Worm (Caenorhabditis elegans): ENCODE results near the gene fbxa-80.

The fbxa-80 gene

DNA sequence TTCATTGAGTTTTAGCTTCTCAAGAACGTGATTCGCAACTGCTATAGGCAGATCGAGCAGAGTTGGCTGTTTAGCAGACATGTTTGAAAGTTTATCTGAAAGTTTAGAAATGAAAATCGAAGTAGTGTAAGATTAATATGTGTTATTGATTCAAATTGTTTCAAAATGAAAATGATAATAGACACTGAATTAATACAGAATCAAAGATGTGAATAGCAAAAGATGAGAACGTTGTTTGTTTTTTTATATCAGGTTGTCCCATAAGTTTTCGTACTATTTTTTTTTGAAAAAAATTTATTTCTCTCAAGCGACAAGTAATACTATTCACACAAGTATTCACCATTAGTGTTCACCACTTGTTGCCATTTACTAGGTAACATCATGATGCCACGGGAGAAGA lies 21.9 kb downstream of the fbxa-80 start, which contains the start of gene fbxa-36:
fbxa-36 (minus strand) TSS at position 101 of the 400 bp plus-strand sequence.
- no peak for TF ChIP-seq peb-1 (tag; optimal IDR thresholded peaks at IDR 0.05)
- TF ChIP-seq ztf-1 (GFP tag; conservative IDR thresholded peaks at IDR 0.05) = no peak
- TF ChIP-seq nhr-11 (tag; optimal IDR thresholded peaks at IDR 0.05) = no peak

ce11 chrIII:1289139-1289538 lies 25.9 kb downstream of the fbxa-80 start:
- no peak for TF ChIP-seq sem-4 (tag; optimal IDR thresholded peaks at IDR 0.05)
- TF ChIP-seq peb-1 (tag; optimal IDR thresholded peaks at IDR 0.05) = no peak
- peak; percentile 70 for TF ChIP-seq fos-1 (tag; optimal IDR thresholded peaks at IDR 0.05)
- TF ChIP-seq snpc-4 (tag; optimal IDR thresholded peaks at IDR 0.05) = no peak

DNA sequence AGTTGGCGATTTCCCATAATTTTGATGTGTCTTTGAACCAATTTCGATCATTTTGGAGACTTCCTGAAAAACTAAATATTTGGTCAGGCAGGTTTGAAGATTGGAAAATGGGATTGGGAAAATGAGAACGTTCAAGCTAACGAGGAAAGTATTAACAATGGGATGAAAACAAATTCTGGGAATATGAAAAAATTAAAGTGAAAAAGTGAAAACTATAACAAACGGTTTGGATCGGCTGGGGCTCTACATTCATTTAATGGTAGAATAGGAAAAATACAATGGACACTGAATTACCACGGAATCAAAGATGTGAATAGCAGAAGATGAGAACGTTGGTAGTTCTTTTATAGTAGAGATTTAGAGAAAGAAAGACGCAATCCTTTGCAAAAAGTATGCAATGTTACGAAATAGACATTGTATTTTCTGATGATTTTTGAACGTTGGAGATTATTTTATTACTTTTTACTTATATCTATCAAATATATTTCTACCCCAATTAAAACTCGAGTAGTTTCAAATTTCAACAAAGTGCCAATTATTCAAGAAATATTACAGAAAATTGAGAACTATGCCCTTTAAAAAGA lies 26.4 kb downstream of the fbxa-80 start, which contains the start of gene fbxa-50:
fbxa-50 (minus strand) TSS at position 51 of the 584 bp plus-strand sequence.
- TF ChIP-seq unc-55 (GFP tag; optimal IDR thresholded peaks at IDR 0.05) (no peak), nhr-129 (tag; optimal IDR thresholded peaks at IDR 0.05) (peak; percentile 64)

ce11 chrIII:1284584-1285046 lies 30.4 kb downstream of the fbxa-80 start, which contains the start of gene fbxa-37:
Gene fbxa-37 (plus strand): TSS chrIII:1284996.
- TF ChIP-seq R02D3.7 (tag; optimal IDR thresholded peaks at IDR 0.05) (no peak), unc-62 (GFP tag; optimal IDR thresholded peaks at IDR 0.05) (no peak), nhr-129 (tag; optimal IDR thresholded peaks at IDR 0.05) (peak; percentile 98), gmeb-1 (tag; optimal IDR thresholded peaks at IDR 0.05) (no peak), mdl-1 (tag; optimal IDR thresholded peaks at IDR 0.05) (no peak), C34F6.9 (tag; optimal IDR thresholded peaks at IDR 0.05) (peak; percentile 67), skn-1 (tag; optimal IDR thresholded peaks at IDR 0.05) (no peak), unc-55 (GFP tag; optimal IDR thresholded peaks at IDR 0.05) (peak; percentile 82), fos-1 (tag; optimal IDR thresholded peaks at IDR 0.05) (peak; percentile 20), crh-2 (tag; optimal IDR thresholded peaks at IDR 0.05) (peak; percentile 26), ZK546.5 (tag; optimal IDR thresholded peaks at IDR 0.05) (no peak), nhr-12 (tag; optimal IDR thresholded peaks at IDR 0.05) (no peak), nhr-11 (tag; optimal IDR thresholded peaks at IDR 0.05) (no peak), dmd-4 (tag; optimal IDR thresholded peaks at IDR 0.05) (no peak)

DNA sequence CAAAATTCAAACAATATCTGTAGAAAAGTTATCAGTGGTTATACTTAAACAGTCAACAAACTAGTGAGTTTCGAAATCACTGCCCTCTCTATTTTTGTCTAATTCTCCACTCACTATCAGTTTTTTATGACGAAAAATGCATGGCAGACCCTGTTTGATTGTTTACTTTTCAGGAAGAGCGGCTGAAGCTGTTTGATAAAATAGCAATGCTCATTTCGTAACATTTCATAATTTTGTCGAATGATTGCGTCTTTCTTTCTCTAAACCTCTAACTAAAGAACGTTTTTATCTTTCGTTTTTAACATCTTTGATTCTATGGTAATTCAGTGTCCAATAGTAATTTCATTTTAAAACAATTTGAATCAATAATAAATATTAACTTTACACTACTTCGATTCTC lies 35.8 kb downstream of the fbxa-80 start:
- TF ChIP-seq skn-1 (tag; optimal IDR thresholded peaks at IDR 0.05) (peak; percentile 82), F13H6.1 (tag; optimal IDR thresholded peaks at IDR 0.05) (peak; percentile 70), nhr-129 (tag; optimal IDR thresholded peaks at IDR 0.05) (peak; percentile 95), dmd-4 (tag; optimal IDR thresholded peaks at IDR 0.05) (no peak), mab-5 (tag; optimal IDR thresholded peaks at IDR 0.05) (no peak), crh-2 (tag; optimal IDR thresholded peaks at IDR 0.05) (peak; percentile 60), sma-3 (GFP tag; optimal IDR thresholded peaks at IDR 0.05) (peak; percentile 50), sma-9 (GFP tag; optimal IDR thresholded peaks at IDR 0.05) (peak; percentile 10), sma-9 (tag; optimal IDR thresholded peaks at IDR 0.05) (no peak), lsy-2 (tag; optimal IDR thresholded peaks at IDR 0.05) (peak in 1 of 2 experiments; percentile 18), gmeb-1 (tag; optimal IDR thresholded peaks at IDR 0.05) (peak; percentile 54), elt-3 (tag; optimal IDR thresholded peaks at IDR 0.05) (no peak), fos-1 (tag; optimal IDR thresholded peaks at IDR 0.05) (peak; percentile 97)

- no peak for TF ChIP-seq ztf-1 (GFP tag; conservative IDR thresholded peaks at IDR 0.05)
- no peak for TF ChIP-seq sma-9 (GFP tag; optimal IDR thresholded peaks at IDR 0.05)
- no peak for TF ChIP-seq sma-9 (tag; optimal IDR thresholded peaks at IDR 0.05)
- no peak for TF ChIP-seq nhr-23 (tag; optimal IDR thresholded peaks at IDR 0.05)
- no peak for TF ChIP-seq elt-3 (tag; optimal IDR thresholded peaks at IDR 0.05)
These were observed 39.5 kb downstream of the fbxa-80 start, which contains the start of gene fbxa-30 for ce11 chrIII:1275513-1275912. Gene fbxa-30 (minus strand): TSS chrIII:1275613.

- no peak for TF ChIP-seq ZK546.5 (tag; optimal IDR thresholded peaks at IDR 0.05)
- TF ChIP-seq aly-2 (tag; optimal IDR thresholded peaks at IDR 0.05) = no peak
- no peak for TF ChIP-seq dmd-4 (tag; optimal IDR thresholded peaks at IDR 0.05)
- TF ChIP-seq fos-1 (tag; optimal IDR thresholded peaks at IDR 0.05) = peak; percentile 23
These were observed 41.2 kb downstream of the fbxa-80 start, which contains the start of gene fbxa-29 for ce11 chrIII:1273655-1274328. Gene fbxa-29 (minus strand): TSS chrIII:1273705.
